Worm (Caenorhabditis elegans) whole organism, L2 larva: ENCODE results near the gene srg-6.

Experiments
- C34F6.9 ChIP-seq: fragments of 150-350 bp; optimal IDR thresholded peaks from 2 replicates; lab custom pipeline; 2014; ENCODE audit warnings: missing biosample characterization, missing genetic modification characterization
- F13H6.1 ChIP-seq: sonication (generic microtip); optimal IDR thresholded peaks from 2 replicates; lab custom pipeline; 2016; ENCODE audit warnings: missing genetic modification characterization, missing compliant biosample characterization
- R02D3.7 ChIP-seq: fragments of 150-350 bp; optimal IDR thresholded peaks from 2 replicates; lab custom pipeline; 2014; ENCODE audit warnings: missing biosample characterization, missing genetic modification characterization
- Y55F3AM.14 ChIP-seq: fragments of 200-800 bp; sonication (Bioruptor generic); optimal IDR thresholded peaks from 2 replicates; lab custom pipeline; 2018; ENCODE audit warnings: mild to moderate bottlenecking, missing genetic modification characterization, missing compliant biosample characterization
- alr-1 ChIP-seq: fragments of 150-350 bp; optimal IDR thresholded peaks from 2 replicates; lab custom pipeline; 2014; ENCODE audit warnings: missing biosample characterization, missing genetic modification characterization
- aly-2 ChIP-seq: fragments of 150-350 bp; optimal IDR thresholded peaks from 2 replicates; lab custom pipeline; 2014; ENCODE audit warnings: missing biosample characterization, missing genetic modification characterization
- ceh-16 ChIP-seq: fragments of 150-350 bp; optimal IDR thresholded peaks from 2 replicates; lab custom pipeline; 2014; ENCODE audit warnings: missing biosample characterization, missing genetic modification characterization
- ceh-82 ChIP-seq: fragments of 150-350 bp; optimal IDR thresholded peaks from 2 replicates; lab custom pipeline; 2014; ENCODE audit warnings: missing biosample characterization, missing genetic modification characterization
- crh-2 ChIP-seq: sonication (generic microtip); optimal IDR thresholded peaks from 2 replicates; lab custom pipeline; 2017; ENCODE audit warnings: missing biosample characterization, missing genetic modification characterization
- dmd-4 ChIP-seq: sonication (generic microtip); optimal IDR thresholded peaks from 2 replicates; lab custom pipeline; 2017; ENCODE audit warnings: missing biosample characterization, missing genetic modification characterization
- egl-27 ChIP-seq: sonication (generic microtip); optimal IDR thresholded peaks from 3 replicates; lab custom pipeline; 2017; ENCODE audit warnings: missing biosample characterization, missing genetic modification reagents, missing genetic modification characterization
- elt-1 ChIP-seq: fragments of 150-350 bp; optimal IDR thresholded peaks from 2 replicates; lab custom pipeline; 2014; ENCODE audit warnings: missing biosample characterization, missing genetic modification characterization
- fos-1 ChIP-seq: fragments of 150-350 bp; optimal IDR thresholded peaks from 2 replicates; lab custom pipeline; 2014; ENCODE audit warnings: missing biosample characterization, missing genetic modification characterization
- gmeb-1 ChIP-seq: fragments of 150-350 bp; optimal IDR thresholded peaks from 2 replicates; lab custom pipeline; 2014; ENCODE audit warnings: missing biosample characterization, missing genetic modification characterization
- lin-11 ChIP-seq: fragments of 150-350 bp; sonication (generic microtip); optimal IDR thresholded peaks from 2 replicates; lab custom pipeline; 2014; ENCODE audit warnings: missing biosample characterization, missing genetic modification characterization, inconsistent platforms, mixed read lengths
- lin-13 ChIP-seq: fragments of 150-350 bp; optimal IDR thresholded peaks from 2 replicates; lab custom pipeline; 2014; ENCODE audit warnings: missing biosample characterization, missing genetic modification reagents, missing genetic modification characterization
- lin-39 ChIP-seq: fragments of 150-350 bp; optimal IDR thresholded peaks from 2 replicates; lab custom pipeline; 2014; ENCODE audit warnings: missing biosample characterization, missing genetic modification reagents, missing genetic modification characterization
- lsy-2 ChIP-seq, 2 experiments: fragments of 150-350 bp in 1 of 2; sonication (generic microtip) in 1 of 2; optimal IDR thresholded peaks; 2 replicates each; lab custom pipeline; 2014 to 2017; ENCODE audit warnings: missing biosample characterization in 2 of 2, missing genetic modification characterization in 2 of 2
- mab-5 ChIP-seq: fragments of 150-350 bp; optimal IDR thresholded peaks from 2 replicates; lab custom pipeline; 2014; ENCODE audit warnings: missing biosample characterization, missing genetic modification characterization
- mdl-1 ChIP-seq, 2 experiments: fragments of 150-350 bp in 1 of 2; sonication (generic microtip) in 1 of 2; optimal IDR thresholded peaks; 2 replicates each; lab custom pipeline; 2017; ENCODE audit warnings: missing biosample characterization in 2 of 2, missing genetic modification characterization in 2 of 2
- nhr-10 ChIP-seq: sonication (generic microtip); optimal IDR thresholded peaks from 2 replicates; lab custom pipeline; 2017; ENCODE audit warnings: missing biosample characterization, missing genetic modification characterization
- nhr-12 ChIP-seq: fragments of 150-350 bp; optimal IDR thresholded peaks from 2 replicates; lab custom pipeline; 2014; ENCODE audit warnings: missing biosample characterization, missing genetic modification characterization
- nhr-129 ChIP-seq: fragments of 150-350 bp; optimal IDR thresholded peaks from 2 replicates; lab custom pipeline; 2014; ENCODE audit warnings: missing biosample characterization, missing genetic modification characterization
- nhr-21 ChIP-seq: fragments of 150-350 bp; optimal IDR thresholded peaks from 2 replicates; lab custom pipeline; 2014; ENCODE audit warnings: missing biosample characterization, missing genetic modification characterization
- nhr-237 ChIP-seq: fragments of 150-350 bp; optimal IDR thresholded peaks from 2 replicates; lab custom pipeline; 2014; ENCODE audit warnings: missing biosample characterization, missing genetic modification characterization
- nhr-25 ChIP-seq: fragments of 150-350 bp; sonication (generic microtip); optimal IDR thresholded peaks from 3 replicates; lab custom pipeline; 2014; ENCODE audit warnings: missing biosample characterization, missing genetic modification characterization
- peb-1 ChIP-seq: fragments of 150-350 bp; optimal IDR thresholded peaks from 2 replicates; lab custom pipeline; 2014; ENCODE audit warnings: missing biosample characterization, missing genetic modification characterization
- sem-4 ChIP-seq: fragments of 150-350 bp; optimal IDR thresholded peaks from 2 replicates; lab custom pipeline; 2014; ENCODE audit warnings: missing biosample characterization, missing genetic modification reagents, missing genetic modification characterization
- skn-1 ChIP-seq: sonication (generic microtip); optimal IDR thresholded peaks from 2 replicates; lab custom pipeline; 2017; ENCODE audit warnings: missing biosample characterization, missing genetic modification characterization
- sma-3 ChIP-seq: sonication (generic microtip); optimal IDR thresholded peaks from 2 replicates; lab custom pipeline; 2016; ENCODE audit warnings: missing genetic modification reagents, missing genetic modification characterization, missing compliant biosample characterization
- sma-9 ChIP-seq, 2 experiments: fragments of 150-350 bp in 1 of 2; sonication (generic microtip) in 1 of 2; optimal IDR thresholded peaks; 2 replicates each; lab custom pipeline; 2014 to 2016; ENCODE audit warnings: missing genetic modification characterization in 2 of 2, mild to moderate bottlenecking in 1 of 2, missing biosample characterization in 1 of 2, missing compliant biosample characterization in 1 of 2, missing genetic modification reagents in 1 of 2, moderate library complexity in 1 of 2
- snpc-4 ChIP-seq: fragments of 150-350 bp; optimal IDR thresholded peaks from 2 replicates; lab custom pipeline; 2014; ENCODE audit warnings: missing biosample characterization, missing genetic modification characterization
- unc-39 ChIP-seq: fragments of 150-350 bp; optimal IDR thresholded peaks from 2 replicates; lab custom pipeline; 2014; ENCODE audit warnings: missing biosample characterization, missing genetic modification characterization
- unc-55 ChIP-seq: fragments of 150-350 bp; sonication (generic microtip); optimal IDR thresholded peaks from 3 replicates; lab custom pipeline; 2014; ENCODE audit warnings: missing biosample characterization, missing genetic modification reagents, missing genetic modification characterization
- zag-1 ChIP-seq: fragments of 150-350 bp; optimal IDR thresholded peaks from 2 replicates; lab custom pipeline; 2014; ENCODE audit warnings: missing biosample characterization, missing genetic modification characterization
- ztf-1 ChIP-seq: fragments of 200-800 bp; sonication (Bioruptor generic); conservative IDR thresholded peaks from 2 replicates; pipeline ENCODE4 v1.3.6; 2022; ENCODE audit warnings: missing genetic modification characterization, missing compliant biosample characterization
- ztf-11 ChIP-seq: sonication (generic microtip); optimal IDR thresholded peaks from 2 replicates; lab custom pipeline; 2017; ENCODE audit warnings: missing biosample characterization, missing genetic modification characterization
- ztf-4 ChIP-seq: fragments of 150-350 bp; optimal IDR thresholded peaks from 2 replicates; lab custom pipeline; 2014; ENCODE audit warnings: missing biosample characterization, missing genetic modification characterization

srg-6 gene

ce11 chrIII:6280070-6280596 lies 14.3 kb upstream of the srg-6 start, which contains the start of gene hmg-1.2 (continued):
- peak; percentile 83 for TF ChIP-seq nhr-25
- peak; percentile 35 for TF ChIP-seq alr-1 (tag; lab: Kevin White, UChicago)
- peak; percentile 93 for TF ChIP-seq nhr-129
- TF ChIP-seq ztf-11 (tag; lab: Kevin White, UChicago), result no peak
- TF ChIP-seq ztf-4 (tag; lab: Kevin White, UChicago), result peak; percentile 73
- no peak for TF ChIP-seq peb-1 (tag; lab: Kevin White, UChicago)
- no peak for TF ChIP-seq aly-2 (tag; lab: Kevin White, UChicago)
- TF ChIP-seq dmd-4 (tag; lab: Kevin White, UChicago), result peak; percentile 55
- peak; percentile 52 for TF ChIP-seq zag-1 (tag; lab: Kevin White, UChicago)
- TF ChIP-seq Y55F3AM.14 (GFP tag; lab: Kevin White, UChicago), result peak; percentile 67
- no peak for TF ChIP-seq ztf-1
- TF ChIP-seq lin-11 (tag; lab: Kevin White, UChicago), result peak; percentile 43
- TF ChIP-seq sma-9 (GFP tag; optimal IDR thresholded peaks at IDR 0.05; lab: Kevin White, UChicago), result peak; percentile 92
- TF ChIP-seq sma-9 (tag; optimal IDR thresholded peaks at IDR 0.05; lab: Kevin White, UChicago), result no peak
- TF ChIP-seq unc-39 (tag; lab: Kevin White, UChicago), result no peak
- TF ChIP-seq elt-1 (tag; lab: Kevin White, UChicago), result no peak
- peak; percentile 89 for TF ChIP-seq nhr-21
- no peak for TF ChIP-seq lin-39 (tag; lab: Kevin White, UChicago)

- TF ChIP-seq sma-9 (GFP tag; optimal IDR thresholded peaks at IDR 0.05; lab: Kevin White, UChicago), result peak; percentile 3
- TF ChIP-seq sma-9 (tag; optimal IDR thresholded peaks at IDR 0.05; lab: Kevin White, UChicago), result no peak
- no peak for TF ChIP-seq nhr-12 (tag; lab: Kevin White, UChicago)
Measured at ce11 chrIII:6279453-6279852, 13.6 kb upstream of the srg-6 start.

- no peak for TF ChIP-seq ztf-11 (tag; lab: Kevin White, UChicago)
- peak; percentile 63 for TF ChIP-seq gmeb-1 (tag; lab: Kevin White, UChicago)
- TF ChIP-seq crh-2, result peak; percentile 66
- peak; percentile 87 for TF ChIP-seq C34F6.9 (tag; lab: Kevin White, UChicago)
- TF ChIP-seq alr-1 (tag; lab: Kevin White, UChicago), result no peak
- peak; percentile 80 for TF ChIP-seq sem-4 (tag; lab: Kevin White, UChicago)
- no peak for TF ChIP-seq unc-39 (tag; lab: Kevin White, UChicago)
- peak; percentile 49 for TF ChIP-seq lin-13
- peak; percentile 91 for TF ChIP-seq sma-9 (GFP tag; optimal IDR thresholded peaks at IDR 0.05; lab: Kevin White, UChicago)
- TF ChIP-seq sma-9 (tag; optimal IDR thresholded peaks at IDR 0.05; lab: Kevin White, UChicago), result no peak
- TF ChIP-seq fos-1, result peak; percentile 54
- no peak for TF ChIP-seq nhr-10 (tag; lab: Kevin White, UChicago)
- peak; percentile 25 for TF ChIP-seq snpc-4 (tag; lab: Kevin White, UChicago)
- no peak for TF ChIP-seq ceh-16
- TF ChIP-seq lsy-2 (tag; optimal IDR thresholded peaks at IDR 0.05; lab: Kevin White, UChicago), result peak in 1 of 2 experiments; percentile 80
- no peak for TF ChIP-seq elt-1 (tag; lab: Kevin White, UChicago)
- TF ChIP-seq sma-3 (GFP tag; lab: Kevin White, UChicago), result peak; percentile 30
- TF ChIP-seq nhr-129, result peak; percentile 57
- TF ChIP-seq mdl-1 (tag; optimal IDR thresholded peaks at IDR 0.05; lab: Kevin White, UChicago), result peak; percentile 85 to 90
- no peak for TF ChIP-seq dmd-4 (tag; lab: Kevin White, UChicago)
- no peak for TF ChIP-seq ztf-4 (tag; lab: Kevin White, UChicago)
- TF ChIP-seq R02D3.7 (tag; lab: Kevin White, UChicago), result peak; percentile 2
- TF ChIP-seq nhr-12 (tag; lab: Kevin White, UChicago), result no peak
- peak; percentile 61 for TF ChIP-seq mab-5 (tag; lab: Kevin White, UChicago)
- TF ChIP-seq egl-27 (tag; lab: Kevin White, UChicago), result peak; percentile 55
- TF ChIP-seq unc-55 (GFP tag; lab: Kevin White, UChicago), result peak; percentile 74
- TF ChIP-seq F13H6.1, result peak; percentile 70
Measured at ce11 chrIII:6278301-6278827, 12.6 kb upstream of the srg-6 start, which contains the start of gene C18F10.7. C18F10.7 (minus strand) TSS chrIII:6278351.

ce11 chrIII:6272868-6273267 lies 7.1 kb upstream of the srg-6 start, which contains the start of gene C18F10.2:
C18F10.2 (plus strand) TSS chrIII:6273168.
- TF ChIP-seq nhr-237 (no peak), ceh-82 (no peak), skn-1 (tag; lab: Kevin White, UChicago) (no peak), C34F6.9 (tag; lab: Kevin White, UChicago) (no peak), unc-55 (GFP tag; lab: Kevin White, UChicago) (no peak)
